Worm (Caenorhabditis elegans): ENCODE data around the gene F13B6.1.

The F13B6.1 gene

ce11 chrIV:7420913-7421312, 35.4 kb upstream of the F13B6.1 start, which contains the start of gene srtx-1:
srtx-1 (plus strand) TSS chrIV:7421213.
- TF ChIP-seq ceh-39 (tag; optimal IDR thresholded peaks at IDR 0.05) (no peak), sem-2 (GFP tag; optimal IDR thresholded peaks at IDR 0.05) (no peak), blmp-1 (tag; optimal IDR thresholded peaks at IDR 0.05) (no peak)

ce11 chrIV:7424198-7424597, 32.1 kb upstream of the F13B6.1 start, which contains the start of gene unc-82:
unc-82 (plus strand) TSS chrIV:7424498.
- TF ChIP-seq sem-2 (GFP tag; optimal IDR thresholded peaks at IDR 0.05): no peak
- no peak for TF ChIP-seq ces-1 (GFP tag; optimal IDR thresholded peaks at IDR 0.05)
- TF ChIP-seq lin-13 (tag; optimal IDR thresholded peaks at IDR 0.05): no peak
- TF ChIP-seq nhr-28 (tag; optimal IDR thresholded peaks at IDR 0.05): no peak
- no peak for TF ChIP-seq mab-5 (tag; optimal IDR thresholded peaks at IDR 0.05)
- no peak for TF ChIP-seq M03D4.4 (tag; optimal IDR thresholded peaks at IDR 0.05)
- TF ChIP-seq mep-1 (tag; optimal IDR thresholded peaks at IDR 0.05): no peak
- no peak for TF ChIP-seq nhr-237 (tag; optimal IDR thresholded peaks at IDR 0.05)
- TF ChIP-seq nhr-76 (tag; optimal IDR thresholded peaks at IDR 0.05): no peak
- TF ChIP-seq drap-1 (GFP tag; optimal IDR thresholded peaks at IDR 0.05): no peak
- TF ChIP-seq ham-2 (GFP tag; optimal IDR thresholded peaks at IDR 0.05): no peak

- TF ChIP-seq unc-120 (tag; optimal IDR thresholded peaks at IDR 0.05; ENCODE audit: poor library complexity, severe bottlenecking): peak; percentile 92
- TF ChIP-seq ceh-43 (GFP tag; optimal IDR thresholded peaks at IDR 0.05): no peak
- TF ChIP-seq flh-1 (GFP tag; optimal IDR thresholded peaks at IDR 0.05): no peak
- TF ChIP-seq unc-62 (GFP tag; optimal IDR thresholded peaks at IDR 0.05): peak; percentile 83
- no peak for TF ChIP-seq lin-32 (GFP tag; optimal IDR thresholded peaks at IDR 0.05)
- TF ChIP-seq ceh-39 (tag; optimal IDR thresholded peaks at IDR 0.05): no peak
- peak; percentile 99 for TF ChIP-seq hlh-1 (tag; optimal IDR thresholded peaks at IDR 0.05)
- TF ChIP-seq sptf-1 (tag; optimal IDR thresholded peaks at IDR 0.05): no peak
- TF ChIP-seq nhr-2 (tag; optimal IDR thresholded peaks at IDR 0.05): no peak
- no peak for TF ChIP-seq pha-4 (tag; optimal IDR thresholded peaks at IDR 0.05)
Measured at ce11 chrIV:7426055-7426454, 30.3 kb upstream of the F13B6.1 start.

- TF ChIP-seq flh-1 (GFP tag; optimal IDR thresholded peaks at IDR 0.05) (no peak), tbx-8 (GFP tag; optimal IDR thresholded peaks at IDR 0.05) (no peak), unc-62 (GFP tag; optimal IDR thresholded peaks at IDR 0.05) (no peak), elt-3 (tag; optimal IDR thresholded peaks at IDR 0.05) (no peak), lin-32 (GFP tag; optimal IDR thresholded peaks at IDR 0.05) (no peak), unc-120 (tag; optimal IDR thresholded peaks at IDR 0.05; ENCODE audit: poor library complexity, severe bottlenecking) (no peak), cnd-1 (tag; optimal IDR thresholded peaks at IDR 0.05) (no peak), nhr-28 (tag; optimal IDR thresholded peaks at IDR 0.05) (no peak), drap-1 (GFP tag; optimal IDR thresholded peaks at IDR 0.05) (no peak), ces-1 (GFP tag; optimal IDR thresholded peaks at IDR 0.05) (no peak), nhr-2 (tag; optimal IDR thresholded peaks at IDR 0.05) (no peak), ceh-83 (GFP tag; optimal IDR thresholded peaks at IDR 0.05) (no peak)
Measured at ce11 chrIV:7428347-7428746, 28.0 kb upstream of the F13B6.1 start.

- TF ChIP-seq unc-62 (GFP tag; optimal IDR thresholded peaks at IDR 0.05) (peak; percentile 61), unc-120 (tag; optimal IDR thresholded peaks at IDR 0.05; ENCODE audit: poor library complexity, severe bottlenecking) (peak; percentile 57), hlh-1 (tag; optimal IDR thresholded peaks at IDR 0.05) (peak; percentile 86), pha-4 (tag; optimal IDR thresholded peaks at IDR 0.05) (no peak)
Measured at ce11 chrIV:7428998-7429397, 27.3 kb upstream of the F13B6.1 start.

- TF ChIP-seq nhr-2 (tag; optimal IDR thresholded peaks at IDR 0.05) (no peak), elt-3 (tag; optimal IDR thresholded peaks at IDR 0.05) (no peak), ceh-83 (GFP tag; optimal IDR thresholded peaks at IDR 0.05) (no peak), unc-39 (tag; optimal IDR thresholded peaks at IDR 0.05) (no peak), cnd-1 (tag; optimal IDR thresholded peaks at IDR 0.05) (no peak), mep-1 (tag; optimal IDR thresholded peaks at IDR 0.05) (no peak), bed-3 (GFP tag; optimal IDR thresholded peaks at IDR 0.05) (no peak), unc-120 (tag; optimal IDR thresholded peaks at IDR 0.05; ENCODE audit: poor library complexity, severe bottlenecking) (no peak), mls-2 (tag; optimal IDR thresholded peaks at IDR 0.05) (no peak), sptf-1 (tag; optimal IDR thresholded peaks at IDR 0.05) (no peak), ztf-11 (tag; optimal IDR thresholded peaks at IDR 0.05) (no peak), elt-1 (tag; optimal IDR thresholded peaks at IDR 0.05; ENCODE audit: borderline replicate concordance, insufficient read depth) (no peak), nhr-12 (tag; optimal IDR thresholded peaks at IDR 0.05) (no peak), mab-5 (tag; optimal IDR thresholded peaks at IDR 0.05) (no peak), sem-2 (GFP tag; optimal IDR thresholded peaks at IDR 0.05) (no peak), ham-2 (GFP tag; optimal IDR thresholded peaks at IDR 0.05) (no peak)
Measured at ce11 chrIV:7433858-7434257, 22.5 kb upstream of the F13B6.1 start, which contains the start of gene B0496.11. B0496.11 (minus strand) TSS chrIV:7433958.
